Fruit fly (Drosophila melanogaster): ENCODE results near the gene Pif1.

Gene Pif1

DNA sequence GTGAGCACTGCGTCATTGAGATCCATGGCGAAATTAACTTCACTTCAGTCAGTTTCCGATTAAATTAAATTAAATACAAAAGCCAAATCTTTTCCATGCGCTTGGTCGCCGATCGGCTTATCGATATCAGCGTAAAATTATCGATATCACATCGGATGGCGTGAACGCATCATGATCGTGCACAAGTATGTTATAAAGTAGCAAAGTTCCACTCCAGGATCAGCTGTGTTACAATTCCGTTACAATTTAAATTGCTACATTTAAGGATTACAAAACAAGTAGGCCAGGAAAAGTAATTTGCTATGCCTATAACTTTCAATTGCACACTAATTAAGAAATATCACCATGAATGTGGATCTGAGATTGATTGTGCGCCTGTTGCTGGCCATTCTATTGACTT is at the start of gene Pif1, which contains the start of gene CG31776:
TSS of gene Pif1 (minus strand) at position 136 of the 400 bp plus-strand sequence.
TSS of gene CG31776 (plus strand) at position 314 of the 400 bp plus-strand sequence.
- peak; percentile 60 to 66 for TF ChIP-seq CTCF (optimal IDR thresholded peaks at IDR 0.05)
- no peak for TF ChIP-seq CG8478 (optimal IDR thresholded peaks at IDR 0.05)

DNA sequence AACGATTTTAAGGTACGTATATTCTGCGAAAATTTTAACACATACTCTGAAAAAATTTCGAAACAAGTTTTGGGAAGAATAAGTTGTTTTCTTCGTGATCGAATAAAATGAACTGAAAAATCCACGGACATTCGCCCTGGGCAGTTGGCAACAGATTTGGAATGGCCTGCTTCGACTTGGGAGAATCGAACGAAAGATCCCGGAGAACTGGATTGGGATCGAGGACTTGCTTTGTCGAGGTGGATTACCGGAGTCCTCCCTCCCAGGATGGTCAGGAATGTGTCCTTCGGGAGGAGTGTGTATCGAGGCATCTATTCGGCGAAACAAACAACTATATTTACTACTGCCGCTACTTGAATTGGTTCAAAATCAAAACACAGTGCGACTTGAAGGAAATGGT is 49.7 kb upstream of the Pif1 start, which contains the start of the genes CG3213 and CG8851:
TSS of gene CG3213 (minus strand) at position 101 of the 400 bp plus-strand sequence.
TSS of gene CG8851 (plus strand) at position 127 of the 400 bp plus-strand sequence.
- no peak for TF ChIP-seq CTCF (optimal IDR thresholded peaks at IDR 0.05)
- TF ChIP-seq CG8478 (optimal IDR thresholded peaks at IDR 0.05), result no peak

DNA sequence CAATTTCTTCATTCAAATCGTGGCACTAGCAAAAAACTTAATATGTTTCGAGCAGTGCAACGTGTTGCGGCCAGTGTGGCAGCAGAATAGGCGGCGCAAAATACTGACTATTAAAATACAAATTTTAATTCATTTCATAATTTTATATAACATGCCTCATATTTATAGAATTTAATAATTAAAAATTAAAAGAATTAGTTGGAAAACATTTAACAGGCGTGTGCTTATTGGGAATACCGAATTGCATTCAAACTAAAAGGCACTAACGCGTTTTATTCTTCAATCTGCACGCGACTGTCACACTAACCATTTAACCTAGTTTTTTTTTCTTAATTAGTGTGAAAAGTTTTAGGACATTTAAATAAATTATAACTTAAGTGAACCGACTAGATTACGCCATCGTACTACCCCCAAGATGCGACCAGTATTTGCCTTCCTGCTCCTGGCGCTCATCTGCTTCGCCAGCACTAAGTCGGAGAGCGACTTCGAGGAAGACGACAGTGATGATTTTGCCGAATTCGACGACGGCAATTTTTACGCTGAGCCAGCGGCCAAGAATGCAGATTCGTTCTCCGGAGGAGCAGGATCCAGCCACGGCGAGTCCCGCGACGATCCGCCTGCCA is 44.9 kb upstream of the Pif1 start, which contains the start of the genes LeuRS and CG17593:
TSS of gene LeuRS (minus strand) at position 88 of the 623 bp plus-strand sequence.
TSS of gene CG17593 (plus strand) at position 304 of the 623 bp plus-strand sequence.
- TF ChIP-seq CTCF (optimal IDR thresholded peaks at IDR 0.05) (no peak), CG8478 (optimal IDR thresholded peaks at IDR 0.05) (no peak)

DNA sequence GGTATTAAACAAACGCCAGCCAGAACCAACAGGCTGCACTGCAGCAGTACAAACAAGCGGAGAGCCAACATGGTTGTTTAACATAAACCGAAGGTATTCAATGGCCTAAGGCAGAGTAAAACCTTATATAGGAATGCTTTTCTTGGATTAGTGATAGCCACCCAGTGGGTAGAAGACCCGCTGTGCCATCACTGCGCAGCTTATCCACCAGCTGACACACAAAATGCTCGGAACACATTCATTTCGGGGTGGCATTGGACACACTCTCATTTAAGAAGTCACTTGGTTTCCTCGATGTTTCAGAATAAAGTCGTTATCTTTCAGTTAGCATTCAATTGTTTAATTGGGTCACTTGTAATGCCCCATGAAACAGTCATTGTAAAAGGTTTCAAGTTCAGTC is 40.2 kb upstream of the Pif1 start, which contains the start of gene CG31954:
TSS of gene CG31954 (minus strand) at position 101 of the 400 bp plus-strand sequence.
- no peak for TF ChIP-seq CTCF (optimal IDR thresholded peaks at IDR 0.05)
- no peak for TF ChIP-seq CG8478 (optimal IDR thresholded peaks at IDR 0.05)

DNA sequence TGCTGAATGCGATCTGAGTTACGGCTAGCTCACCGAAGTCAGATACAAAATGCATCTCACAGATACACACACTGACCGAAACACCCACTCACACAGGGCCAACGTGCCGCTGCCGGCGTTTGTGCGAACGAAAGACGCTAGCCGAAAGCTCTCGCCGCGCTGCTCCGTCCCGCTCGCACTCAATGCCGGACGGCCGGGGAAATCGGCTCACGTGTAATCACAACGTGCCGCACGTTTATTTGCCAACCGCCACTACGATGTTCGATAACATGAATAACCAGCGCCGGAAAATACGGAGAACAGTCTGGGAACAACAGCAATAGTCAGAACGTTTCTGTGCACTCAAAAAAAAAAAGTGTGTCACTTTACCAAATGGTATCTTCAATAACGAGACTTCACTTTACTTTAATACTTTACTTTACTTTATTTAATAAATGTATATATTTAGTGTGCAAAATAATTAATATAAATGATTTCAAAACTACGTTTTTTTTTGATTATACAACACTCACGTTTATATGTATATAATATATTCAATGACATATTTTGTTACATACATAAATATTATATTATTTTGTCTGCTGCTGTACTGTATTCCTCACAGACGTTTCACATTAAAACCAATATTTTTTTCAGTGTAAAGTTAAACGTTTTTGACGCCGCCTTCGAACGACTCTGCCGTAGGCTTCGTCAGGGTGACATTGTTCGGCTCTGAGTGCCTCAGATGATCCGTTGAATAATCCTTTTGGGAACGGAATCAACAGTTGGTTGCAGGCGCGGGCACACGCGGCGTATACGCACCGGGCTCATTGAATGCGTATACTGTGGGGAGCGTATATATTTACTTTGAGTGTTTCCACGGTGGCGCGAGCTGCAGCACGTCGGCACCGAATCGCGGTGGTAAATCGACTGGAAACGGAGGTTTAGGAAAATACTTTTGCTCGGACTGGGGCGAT is 37.7 kb upstream of the Pif1 start, which contains the start of gene tim:
TSS of gene tim (minus strand) at position 911 of the 956 bp plus-strand sequence.
- TF ChIP-seq CG8478 (optimal IDR thresholded peaks at IDR 0.05), result no peak
- TF ChIP-seq CTCF (optimal IDR thresholded peaks at IDR 0.05), result no peak

DNA sequence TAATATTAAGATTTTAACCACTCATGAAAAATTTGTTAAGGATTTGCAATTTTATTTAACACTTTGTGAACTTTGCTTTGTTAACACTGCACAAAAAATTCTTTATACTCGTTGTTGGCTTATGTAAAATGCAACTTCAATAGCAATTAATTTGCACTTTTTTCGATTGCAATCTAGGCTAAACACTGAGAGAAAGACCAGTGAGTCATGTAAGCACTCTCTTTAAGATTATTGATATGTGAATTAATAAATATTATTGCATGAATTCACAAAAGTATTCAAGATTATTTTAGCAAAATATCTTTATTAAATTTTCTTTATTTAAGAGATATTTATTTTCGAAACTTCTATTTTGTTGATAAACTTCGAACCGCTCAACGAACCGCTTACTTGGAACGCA is 37.0 kb upstream of the Pif1 start:
- TF ChIP-seq CG8478 (optimal IDR thresholded peaks at IDR 0.05) (no peak), CTCF (optimal IDR thresholded peaks at IDR 0.05) (no peak)

DNA sequence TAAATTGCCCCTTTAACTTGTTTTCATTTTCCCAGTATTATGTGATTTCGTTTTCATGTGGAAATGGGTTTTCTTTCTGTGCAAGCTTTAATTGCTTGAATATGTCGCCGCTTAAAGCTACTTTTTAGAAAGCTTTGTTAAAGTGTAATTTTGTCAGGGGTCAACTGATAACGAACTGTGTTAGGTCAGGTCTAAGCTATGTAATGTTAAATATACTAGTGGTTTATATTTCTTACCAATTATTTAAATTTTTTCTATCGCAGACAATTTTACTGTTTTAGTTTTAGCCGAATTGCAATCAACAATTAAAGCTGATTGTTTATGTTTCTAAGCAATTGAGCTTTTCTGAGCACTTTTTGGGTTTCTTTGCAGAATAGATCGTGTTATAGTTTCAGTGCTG is 36.5 kb upstream of the Pif1 start:
- no peak for TF ChIP-seq CG8478 (optimal IDR thresholded peaks at IDR 0.05)
- TF ChIP-seq CTCF (optimal IDR thresholded peaks at IDR 0.05), result no peak

DNA sequence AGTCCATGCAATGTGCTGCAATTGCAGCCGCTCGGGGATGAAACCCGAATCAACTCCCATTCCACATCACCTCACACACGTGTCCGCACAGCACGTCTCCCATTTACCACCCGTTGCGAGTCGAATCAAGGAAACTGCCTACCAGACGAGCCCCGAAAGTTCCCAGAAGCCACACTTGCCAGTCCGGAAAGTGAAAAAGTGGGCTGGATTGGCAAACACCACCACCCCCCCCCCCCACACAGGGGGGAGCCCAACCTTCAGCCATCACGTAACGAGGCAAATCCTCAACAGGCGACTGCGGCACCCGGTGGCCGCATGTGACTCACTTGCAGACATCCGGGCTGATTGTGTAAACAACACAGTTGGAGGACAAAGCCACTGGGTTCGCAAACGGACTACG is 35.0 kb upstream of the Pif1 start:
- TF ChIP-seq CTCF (optimal IDR thresholded peaks at IDR 0.05), result no peak
- no peak for TF ChIP-seq CG8478 (optimal IDR thresholded peaks at IDR 0.05)

DNA sequence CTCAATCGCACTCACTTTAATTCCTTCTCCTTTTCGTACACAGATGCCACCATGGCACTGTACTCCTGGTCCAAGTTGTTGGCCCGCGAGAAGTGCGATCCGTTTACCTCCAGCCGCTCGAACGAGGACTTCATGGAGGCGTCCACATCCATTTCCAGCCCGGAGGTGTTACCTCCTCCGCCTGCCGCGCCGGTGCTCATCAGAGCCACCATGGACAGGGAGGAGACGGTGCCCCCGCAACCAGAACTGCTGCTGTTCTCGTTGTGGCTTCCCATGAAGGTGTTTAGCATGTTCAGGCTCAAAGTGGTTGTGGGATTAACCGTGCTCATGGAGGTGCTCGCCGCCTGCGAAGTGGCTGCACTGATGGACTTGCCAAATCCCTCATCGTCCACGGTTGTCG is 25.7 kb upstream of the Pif1 start:
- TF ChIP-seq CTCF (optimal IDR thresholded peaks at IDR 0.05) (no peak), CG8478 (optimal IDR thresholded peaks at IDR 0.05) (no peak)

DNA sequence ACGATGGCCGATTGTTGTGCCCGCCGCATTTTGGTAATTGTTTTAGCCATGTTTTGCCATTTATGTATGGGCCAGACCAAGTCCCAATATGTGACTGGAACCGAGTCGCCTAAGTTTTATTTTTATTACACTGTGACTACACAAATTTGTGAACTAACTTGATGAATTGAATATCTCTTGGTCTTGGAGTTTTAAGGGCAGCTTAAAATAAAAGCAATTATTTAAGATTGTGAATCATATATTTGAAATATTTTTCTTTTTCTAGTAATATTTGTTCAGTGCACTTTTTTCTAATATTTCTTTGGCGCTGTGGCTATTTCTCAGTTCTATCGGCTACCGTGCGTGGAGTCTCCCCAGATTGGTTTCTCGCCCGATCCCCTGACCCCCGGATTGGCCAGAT is 23.7 kb upstream of the Pif1 start:
- no peak for TF ChIP-seq CTCF (optimal IDR thresholded peaks at IDR 0.05)
- no peak for TF ChIP-seq CG8478 (optimal IDR thresholded peaks at IDR 0.05)

DNA sequence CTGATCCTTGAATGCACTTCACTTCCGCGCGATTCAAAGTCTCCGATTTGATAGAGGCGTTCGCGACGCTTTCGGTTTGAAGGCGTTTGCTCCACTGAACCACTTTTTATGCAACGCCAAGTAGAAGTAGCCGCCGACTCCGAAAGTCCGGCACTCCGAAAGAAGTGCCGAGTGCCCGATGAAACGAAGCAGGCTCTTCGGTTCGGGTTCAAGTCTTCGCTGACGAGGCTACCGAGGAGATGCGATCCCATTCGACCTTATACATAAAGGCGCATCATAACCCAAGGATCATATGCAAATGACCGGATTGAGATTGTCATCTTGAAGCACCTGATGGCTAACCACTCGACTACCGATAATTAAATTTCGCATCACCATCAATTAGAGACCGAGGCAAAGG is 21.2 kb upstream of the Pif1 start, which contains the start of gene CG15414:
TSS of gene CG15414 (minus strand) at position 101 of the 400 bp plus-strand sequence.
- no peak for TF ChIP-seq CG8478 (optimal IDR thresholded peaks at IDR 0.05)
- TF ChIP-seq CTCF (optimal IDR thresholded peaks at IDR 0.05), result peak; percentile 22 to 31

DNA sequence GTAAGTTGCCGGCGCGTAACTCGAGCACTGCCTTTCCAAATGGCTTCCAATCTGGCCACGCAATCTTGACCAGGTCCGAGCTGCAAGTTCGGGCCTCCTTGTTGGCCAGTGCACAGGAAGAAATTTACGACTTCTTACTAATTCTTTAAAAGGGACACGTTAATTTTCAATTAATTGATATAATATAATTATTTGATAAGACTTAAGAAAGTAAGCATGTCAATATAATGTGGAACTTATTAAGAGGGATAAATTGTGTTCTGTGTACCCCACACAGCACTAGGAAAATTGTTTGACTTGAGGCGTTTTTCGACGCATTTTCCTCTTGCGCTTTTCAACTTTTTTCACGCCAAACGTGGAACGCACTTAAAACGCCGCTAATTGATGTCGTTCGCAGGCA is 15.7 kb upstream of the Pif1 start:
- TF ChIP-seq CTCF (optimal IDR thresholded peaks at IDR 0.05) (no peak), CG8478 (optimal IDR thresholded peaks at IDR 0.05) (no peak)

DNA sequence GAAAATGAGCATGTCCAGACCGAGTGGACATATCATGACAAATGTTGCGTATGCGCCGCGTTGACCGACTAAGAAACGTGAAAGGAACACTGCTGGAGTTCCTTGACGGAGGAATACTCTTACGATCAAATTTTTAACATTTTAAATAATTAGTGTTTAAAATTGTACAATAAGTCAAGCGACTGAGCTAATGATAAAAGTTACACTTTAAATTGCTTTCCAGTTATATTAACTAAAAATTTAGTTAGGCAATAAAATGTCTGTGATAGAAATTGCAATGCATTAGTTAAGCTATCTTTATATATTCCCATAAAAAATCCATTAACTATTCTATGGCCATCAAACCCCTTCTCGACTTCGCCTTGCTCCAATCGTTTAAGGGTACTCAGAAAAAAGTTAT is 15.0 kb upstream of the Pif1 start:
- TF ChIP-seq CG8478 (optimal IDR thresholded peaks at IDR 0.05), result no peak
- TF ChIP-seq CTCF (optimal IDR thresholded peaks at IDR 0.05), result no peak

DNA sequence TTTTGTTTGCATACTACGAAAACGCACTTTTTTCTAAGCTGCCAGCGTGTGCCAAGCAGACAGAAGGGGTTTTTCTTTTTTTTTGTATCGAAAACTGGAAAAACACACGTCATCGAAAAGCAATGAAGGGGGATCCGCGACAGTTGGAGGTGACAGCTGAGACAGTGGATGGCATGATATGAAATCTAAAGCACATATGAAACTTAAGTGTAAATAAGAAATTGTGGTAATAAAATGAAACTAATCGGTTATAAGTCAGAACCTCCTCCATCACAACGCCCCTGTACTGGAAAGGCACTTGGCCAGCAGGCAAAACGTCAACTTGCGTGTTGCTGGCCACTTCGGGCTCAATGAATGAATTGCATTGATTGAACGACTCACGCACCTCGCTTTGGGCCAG is 13.9 kb upstream of the Pif1 start:
- TF ChIP-seq CG8478 (optimal IDR thresholded peaks at IDR 0.05) (no peak), CTCF (optimal IDR thresholded peaks at IDR 0.05) (no peak)

DNA sequence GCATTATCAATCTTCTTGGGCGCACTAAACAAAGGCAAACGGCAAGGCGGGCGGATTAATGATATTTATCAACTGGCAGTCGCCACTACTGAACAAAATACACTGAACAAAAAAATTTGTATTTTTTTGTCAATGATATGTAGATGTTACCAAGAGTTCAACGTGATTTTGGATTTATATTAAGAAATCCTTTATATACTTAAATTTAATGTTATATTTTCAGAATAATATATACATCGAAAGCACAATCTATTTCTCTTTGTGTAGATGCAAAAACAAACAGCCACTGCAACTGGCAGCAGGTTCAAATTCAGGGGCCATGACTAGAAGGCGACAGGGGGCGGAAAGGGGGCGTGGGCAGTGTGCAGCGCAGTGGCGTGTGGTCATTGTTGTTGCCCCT is 12.9 kb upstream of the Pif1 start:
- TF ChIP-seq CTCF (optimal IDR thresholded peaks at IDR 0.05) (no peak), CG8478 (optimal IDR thresholded peaks at IDR 0.05) (no peak)

Measured in S2 (cell line).